Worm (Caenorhabditis elegans): ENCODE measurements around the gene pept-1.

DNA sequence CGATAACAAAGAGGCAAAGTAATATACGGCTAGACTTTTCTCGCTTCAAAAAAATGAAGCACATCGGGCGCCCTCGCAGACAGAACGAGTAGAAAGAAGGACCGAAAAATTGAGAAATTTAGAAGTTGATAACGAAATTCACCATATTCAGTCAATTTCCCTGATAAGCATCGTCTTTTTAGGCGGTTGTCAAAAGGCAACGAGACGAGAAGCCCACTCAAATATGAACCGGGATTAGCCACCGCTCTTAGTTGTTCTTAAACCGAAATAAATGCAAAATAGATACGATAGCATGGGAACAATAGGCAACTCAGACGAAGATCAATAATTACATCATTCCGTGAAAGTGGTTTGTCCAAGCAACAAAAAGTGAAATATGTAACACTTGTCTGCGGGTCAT, 46.5 kb downstream of the pept-1 start:
- no peak for TF ChIP-seq ham-2 (GFP tag; optimal IDR thresholded peaks at IDR 0.05)
- TF ChIP-seq pha-4 (tag; optimal IDR thresholded peaks at IDR 0.05) = no peak
- TF ChIP-seq nhr-12 (tag; optimal IDR thresholded peaks at IDR 0.05) = no peak
- no peak for TF ChIP-seq elt-3 (tag; optimal IDR thresholded peaks at IDR 0.05)
- no peak for TF ChIP-seq nhr-76 (tag; optimal IDR thresholded peaks at IDR 0.05)
- no peak for TF ChIP-seq nhr-237 (tag; optimal IDR thresholded peaks at IDR 0.05)

Measured in whole organism, mixed stage, embryonic.